Worm (Caenorhabditis elegans) whole organism, late embryonic: ENCODE measurements around the gene H23N18.6.

Source experiments
- dmd-4 ChIP-seq: sonication (generic microtip); optimal IDR thresholded peaks from 2 replicates; lab custom pipeline; 2016; ENCODE audit warnings: borderline replicate concordance, missing genetic modification characterization, missing compliant biosample characterization
- elt-2 ChIP-seq: sonication (generic microtip); optimal IDR thresholded peaks from 2 replicates; lab custom pipeline; 2016; ENCODE audit warnings: missing genetic modification reagents, missing genetic modification characterization, missing compliant biosample characterization
- fkh-10 ChIP-seq: fragments of 150-350 bp; optimal IDR thresholded peaks from 2 replicates; lab custom pipeline; 2014; ENCODE audit warnings: missing biosample characterization, missing genetic modification reagents, missing genetic modification characterization
- mec-3 ChIP-seq: sonication (generic microtip); optimal IDR thresholded peaks from 2 replicates; lab custom pipeline; 2016; ENCODE audit warnings: borderline replicate concordance, missing genetic modification characterization, missing compliant biosample characterization
- nfya-1 ChIP-seq: sonication (generic microtip); optimal IDR thresholded peaks from 2 replicates; lab custom pipeline; 2017; ENCODE audit warnings: missing genetic modification characterization, mild to moderate bottlenecking, missing compliant biosample characterization, antibody characterized with exemption, moderate library complexity
- npax-4 ChIP-seq: sonication (generic microtip); optimal IDR thresholded peaks from 2 replicates; lab custom pipeline; 2016; ENCODE audit warnings: missing genetic modification characterization, missing compliant biosample characterization
- pha-2 ChIP-seq: sonication (generic microtip); optimal IDR thresholded peaks from 2 replicates; lab custom pipeline; 2017; ENCODE audit warnings: mild to moderate bottlenecking, missing genetic modification characterization, missing compliant biosample characterization
- rnt-1 ChIP-seq: sonication (generic microtip); optimal IDR thresholded peaks from 2 replicates; lab custom pipeline; 2016; ENCODE audit warnings: missing genetic modification characterization, missing compliant biosample characterization

- no peak for TF ChIP-seq mec-3 (tag; lab: Kevin White, UChicago)
- no peak for TF ChIP-seq nfya-1
- no peak for TF ChIP-seq elt-2 (tag; lab: Kevin White, UChicago)
- TF ChIP-seq fkh-10 (GFP tag; lab: Kevin White, UChicago), result no peak
- TF ChIP-seq dmd-4, result no peak
- TF ChIP-seq rnt-1 (tag; lab: Kevin White, UChicago), result no peak
- TF ChIP-seq npax-4, result no peak
- no peak for TF ChIP-seq pha-2 (tag; lab: Kevin White, UChicago)
These were observed 50.5 kb downstream of the H23N18.6 start for ce11 chrV:4864330-4864729.
